Fruit fly (Drosophila melanogaster) S2 (cell line): ENCODE data around the gene CG31360.

Experiments
- CG8478 ChIP-seq: fragments of >200 bp; optimal IDR thresholded peaks from 2 replicates; lab custom pipeline; 2018
- CTCF ChIP-seq, 2 experiments: fragments of >200 bp; optimal IDR thresholded peaks; 2 replicates each; lab custom pipeline; 2018

CG31360 gene

DNA sequence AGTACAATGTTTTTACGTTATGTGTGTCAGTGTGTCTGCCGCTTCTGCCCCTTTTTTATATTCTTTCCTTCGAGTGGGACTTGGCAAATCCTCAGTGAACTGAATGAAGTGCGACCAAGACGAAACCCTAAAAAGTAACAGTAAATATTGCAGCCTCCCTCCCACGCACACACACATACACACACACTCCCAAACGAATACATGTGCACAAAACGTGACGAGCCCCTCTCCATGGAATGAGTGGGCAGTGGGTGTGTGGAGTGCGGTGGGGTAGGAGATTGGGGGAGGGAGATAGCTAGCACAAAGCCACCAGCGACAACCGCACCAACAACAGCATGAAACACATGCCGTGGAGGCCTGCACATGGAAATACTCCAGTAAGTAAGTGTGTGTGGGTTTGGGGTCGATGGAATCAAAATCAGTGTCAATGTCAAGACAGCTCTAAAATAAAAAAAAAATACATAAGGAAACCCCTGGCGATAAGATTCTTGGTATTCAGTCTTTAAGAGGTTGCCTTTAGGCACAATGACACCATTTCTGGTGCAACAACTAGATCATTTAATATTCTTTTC, 30.0 kb downstream of the CG31360 start:
- no peak for TF ChIP-seq CTCF (optimal IDR thresholded peaks at IDR 0.05; lab: Kevin White, UChicago)
- no peak for TF ChIP-seq CG8478

dm6 chr3R:17716858-17717596, 32.1 kb downstream of the CG31360 start:
- TF ChIP-seq CG8478 = no peak
- peak; percentile 24 to 41 for TF ChIP-seq CTCF (optimal IDR thresholded peaks at IDR 0.05; lab: Kevin White, UChicago)

DNA sequence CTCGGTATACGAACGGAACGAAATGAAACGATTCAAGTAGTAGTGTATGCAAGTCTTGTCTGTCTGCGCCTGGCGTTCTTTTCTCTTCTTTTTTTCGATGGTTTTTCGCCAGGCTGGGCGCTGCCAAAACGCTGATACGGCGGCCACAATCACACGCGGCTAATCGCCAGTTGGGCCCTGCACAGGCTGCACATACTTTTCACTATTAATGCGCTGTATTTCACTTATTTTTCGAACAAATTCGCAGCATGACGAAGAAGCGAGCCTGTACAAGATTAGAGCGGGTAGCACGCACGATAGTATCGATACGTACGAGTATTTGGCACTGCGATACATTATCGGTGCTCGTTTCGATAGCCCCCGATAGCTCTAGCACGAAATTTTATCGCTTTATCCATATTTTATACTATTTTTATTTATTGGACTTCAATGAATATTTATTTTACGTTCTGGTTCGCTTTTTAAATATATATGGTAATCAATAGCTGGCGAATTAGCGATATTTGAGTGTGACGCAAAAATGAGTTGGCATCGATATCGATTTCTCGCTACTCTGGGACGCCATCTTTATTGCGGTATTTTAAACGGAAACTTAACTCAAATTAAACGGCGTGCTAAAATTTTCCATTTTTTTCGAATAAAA, 33.3 kb downstream of the CG31360 start, which contains the start of gene osa:
TSS of gene osa (minus strand) at position 300 of the 643 bp plus-strand sequence.
- TF ChIP-seq CG8478 (no peak), CTCF (optimal IDR thresholded peaks at IDR 0.05; lab: Kevin White, UChicago) (peak in 1 of 2 experiments; percentile 13)

DNA sequence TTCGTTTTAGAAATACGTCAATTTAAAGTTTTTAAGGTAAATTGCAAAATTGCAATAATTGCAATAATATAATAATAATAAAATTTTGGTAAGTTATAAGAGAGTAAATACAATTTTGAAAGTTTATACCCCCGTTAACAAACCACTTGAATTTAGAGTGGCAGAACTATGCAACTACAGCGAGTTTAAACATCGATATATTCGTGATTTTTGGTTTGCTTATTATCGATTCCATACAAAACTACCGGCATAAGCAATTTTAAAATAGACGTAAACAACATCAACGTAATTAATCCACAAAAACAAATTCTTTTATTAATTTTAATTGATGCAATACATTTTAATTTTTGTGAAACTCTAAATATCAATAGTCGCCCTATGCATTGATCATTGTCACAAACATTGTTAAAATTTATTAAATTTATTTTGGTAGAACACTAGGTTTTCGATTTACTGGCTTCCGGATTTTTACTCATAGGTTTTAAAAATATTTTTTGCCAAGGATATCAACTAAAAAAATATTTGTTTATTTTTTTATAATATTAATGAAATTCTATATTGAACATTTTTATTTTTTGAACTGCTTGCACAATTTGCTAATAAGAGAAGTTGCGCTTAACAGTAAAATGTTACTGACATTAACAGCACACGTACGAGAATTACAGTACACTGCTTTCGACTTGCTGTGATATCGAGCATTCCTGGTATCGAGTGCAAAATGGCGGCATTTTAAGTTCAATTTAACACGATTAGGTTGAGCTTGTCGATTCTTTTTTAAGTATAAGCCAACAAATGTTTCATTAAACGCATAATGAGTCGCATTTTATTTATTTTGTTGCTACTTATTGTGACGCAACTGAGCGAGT, 34.1 kb downstream of the CG31360 start, which contains the start of gene Pxt:
TSS of gene Pxt (plus strand) at position 695 of the 866 bp plus-strand sequence.
- peak in 1 of 2 experiments; percentile 30 for TF ChIP-seq CTCF (optimal IDR thresholded peaks at IDR 0.05; lab: Kevin White, UChicago)
- TF ChIP-seq CG8478 = no peak

dm6 chr3R:17724963-17725362, 40.1 kb downstream of the CG31360 start, which contains the start of gene Atg8b:
Gene Atg8b, minus strand, starts transcription at chr3R:17725063.
- TF ChIP-seq CG8478 = no peak
- TF ChIP-seq CTCF (optimal IDR thresholded peaks at IDR 0.05; lab: Kevin White, UChicago) = no peak

dm6 chr3R:17725558-17725957, 40.7 kb downstream of the CG31360 start, which contains the start of gene Lgr1:
Gene Lgr1, plus strand, starts transcription at chr3R:17725777.
- no peak for TF ChIP-seq CTCF (optimal IDR thresholded peaks at IDR 0.05; lab: Kevin White, UChicago)

- TF ChIP-seq CTCF (optimal IDR thresholded peaks at IDR 0.05; lab: Kevin White, UChicago) (peak; percentile 97 to 99), CG8478 (no peak)
Observed at dm6 chr3R:17733261-17733660, 48.4 kb downstream of the CG31360 start, which contains the start of gene CG14321. Gene CG14321, plus strand, starts transcription at chr3R:17733598.
